Fruit fly (Drosophila melanogaster) S2 (cell line): ENCODE measurements around the gene CG1103.

Experiments used
- CG8478 ChIP-seq: fragments of >200 bp; optimal IDR thresholded peaks from 2 replicates; lab custom pipeline; 2018
- CTCF ChIP-seq, 2 experiments: fragments of >200 bp; optimal IDR thresholded peaks; 2 replicates each; lab custom pipeline; 2018

- TF ChIP-seq CG8478 (lab: Kevin White, UChicago): no peak
- TF ChIP-seq CTCF (optimal IDR thresholded peaks at IDR 0.05; lab: Kevin White, UChicago): no peak
Observed at dm6 chr3R:4341177-4341576, 3.6 kb downstream of the CG1103 start.
